Worm (Caenorhabditis elegans) whole organism, L2 larva: ENCODE results near the gene lgc-17.
A peak's percentile ranks its signal among the peaks of the same experiment; 100 is the strongest.

Experiments
- C34F6.9 ChIP-seq: fragments of 150-350 bp; optimal IDR thresholded peaks from 2 replicates; lab custom pipeline; 2014; ENCODE audit warnings: missing biosample characterization, missing genetic modification characterization
- F13H6.1 ChIP-seq: sonication (generic microtip); optimal IDR thresholded peaks from 2 replicates; lab custom pipeline; 2016; ENCODE audit warnings: missing genetic modification characterization, missing compliant biosample characterization
- R02D3.7 ChIP-seq: fragments of 150-350 bp; optimal IDR thresholded peaks from 2 replicates; lab custom pipeline; 2014; ENCODE audit warnings: missing biosample characterization, missing genetic modification characterization
- Y55F3AM.14 ChIP-seq: fragments of 200-800 bp; sonication (Bioruptor generic); optimal IDR thresholded peaks from 2 replicates; lab custom pipeline; 2018; ENCODE audit warnings: mild to moderate bottlenecking, missing genetic modification characterization, missing compliant biosample characterization
- ZK546.5 ChIP-seq: sonication (generic microtip); optimal IDR thresholded peaks from 2 replicates; lab custom pipeline; 2017; ENCODE audit warnings: missing biosample characterization, missing genetic modification characterization
- alr-1 ChIP-seq: fragments of 150-350 bp; optimal IDR thresholded peaks from 2 replicates; lab custom pipeline; 2014; ENCODE audit warnings: missing biosample characterization, missing genetic modification characterization
- ama-1 ChIP-seq: fragments of 150-350 bp; optimal IDR thresholded peaks from 2 replicates; lab custom pipeline; 2018; ENCODE audit warnings: inconsistent platforms
- blmp-1 ChIP-seq: sonication (generic microtip); optimal IDR thresholded peaks from 2 replicates; lab custom pipeline; 2017; ENCODE audit warnings: missing genetic modification characterization, mild to moderate bottlenecking, missing compliant biosample characterization, antibody characterized with exemption, moderate library complexity; ENCODE audit not compliant: insufficient read depth
- egl-27 ChIP-seq: sonication (generic microtip); optimal IDR thresholded peaks from 3 replicates; lab custom pipeline; 2017; ENCODE audit warnings: missing biosample characterization, missing genetic modification reagents, missing genetic modification characterization
- elt-1 ChIP-seq: fragments of 150-350 bp; optimal IDR thresholded peaks from 2 replicates; lab custom pipeline; 2014; ENCODE audit warnings: missing biosample characterization, missing genetic modification characterization
- elt-3 ChIP-seq: sonication (generic microtip); optimal IDR thresholded peaks from 2 replicates; lab custom pipeline; 2017; ENCODE audit warnings: missing biosample characterization, missing genetic modification characterization
- gmeb-1 ChIP-seq: fragments of 150-350 bp; optimal IDR thresholded peaks from 2 replicates; lab custom pipeline; 2014; ENCODE audit warnings: missing biosample characterization, missing genetic modification characterization
- lin-11 ChIP-seq: fragments of 150-350 bp; sonication (generic microtip); optimal IDR thresholded peaks from 2 replicates; lab custom pipeline; 2014; ENCODE audit warnings: missing biosample characterization, missing genetic modification characterization, inconsistent platforms, mixed read lengths
- lsy-2 ChIP-seq, 2 experiments: fragments of 150-350 bp in 1 of 2; sonication (generic microtip) in 1 of 2; optimal IDR thresholded peaks; 2 replicates each; lab custom pipeline; 2014 to 2017; ENCODE audit warnings: missing biosample characterization in 2 of 2, missing genetic modification characterization in 2 of 2
- mab-5 ChIP-seq: fragments of 150-350 bp; optimal IDR thresholded peaks from 2 replicates; lab custom pipeline; 2014; ENCODE audit warnings: missing biosample characterization, missing genetic modification characterization
- mbf-1 ChIP-seq: sonication (generic microtip); optimal IDR thresholded peaks from 2 replicates; lab custom pipeline; 2017; ENCODE audit warnings: missing biosample characterization, missing genetic modification characterization
- mdl-1 ChIP-seq, 2 experiments: fragments of 150-350 bp in 1 of 2; sonication (generic microtip) in 1 of 2; optimal IDR thresholded peaks; 2 replicates each; lab custom pipeline; 2017; ENCODE audit warnings: missing biosample characterization in 2 of 2, missing genetic modification characterization in 2 of 2
- nhr-10 ChIP-seq: sonication (generic microtip); optimal IDR thresholded peaks from 2 replicates; lab custom pipeline; 2017; ENCODE audit warnings: missing biosample characterization, missing genetic modification characterization
- nhr-129 ChIP-seq: fragments of 150-350 bp; optimal IDR thresholded peaks from 2 replicates; lab custom pipeline; 2014; ENCODE audit warnings: missing biosample characterization, missing genetic modification characterization
- nhr-237 ChIP-seq: fragments of 150-350 bp; optimal IDR thresholded peaks from 2 replicates; lab custom pipeline; 2014; ENCODE audit warnings: missing biosample characterization, missing genetic modification characterization
- nhr-25 ChIP-seq: fragments of 150-350 bp; sonication (generic microtip); optimal IDR thresholded peaks from 3 replicates; lab custom pipeline; 2014; ENCODE audit warnings: missing biosample characterization, missing genetic modification characterization
- nhr-6 ChIP-seq: fragments of 150-350 bp; optimal IDR thresholded peaks from 2 replicates; lab custom pipeline; 2014; ENCODE audit warnings: missing biosample characterization, missing genetic modification characterization
- nhr-77 ChIP-seq: fragments of 150-350 bp; optimal IDR thresholded peaks from 2 replicates; lab custom pipeline; 2014; ENCODE audit warnings: missing biosample characterization, missing genetic modification characterization
- sem-4 ChIP-seq: fragments of 150-350 bp; optimal IDR thresholded peaks from 2 replicates; lab custom pipeline; 2014; ENCODE audit warnings: missing biosample characterization, missing genetic modification reagents, missing genetic modification characterization
- skn-1 ChIP-seq: sonication (generic microtip); optimal IDR thresholded peaks from 2 replicates; lab custom pipeline; 2017; ENCODE audit warnings: missing biosample characterization, missing genetic modification characterization
- sma-9 ChIP-seq, 2 experiments: fragments of 150-350 bp in 1 of 2; sonication (generic microtip) in 1 of 2; optimal IDR thresholded peaks; 2 replicates each; lab custom pipeline; 2014 to 2016; ENCODE audit warnings: missing genetic modification characterization in 2 of 2, mild to moderate bottlenecking in 1 of 2, missing biosample characterization in 1 of 2, missing compliant biosample characterization in 1 of 2, missing genetic modification reagents in 1 of 2, moderate library complexity in 1 of 2
- unc-39 ChIP-seq: fragments of 150-350 bp; optimal IDR thresholded peaks from 2 replicates; lab custom pipeline; 2014; ENCODE audit warnings: missing biosample characterization, missing genetic modification characterization
- unc-55 ChIP-seq: fragments of 150-350 bp; sonication (generic microtip); optimal IDR thresholded peaks from 3 replicates; lab custom pipeline; 2014; ENCODE audit warnings: missing biosample characterization, missing genetic modification reagents, missing genetic modification characterization
- unc-62 ChIP-seq: fragments of 150-350 bp; optimal IDR thresholded peaks from 2 replicates; lab custom pipeline; 2014; ENCODE audit warnings: missing biosample characterization, missing genetic modification reagents, missing genetic modification characterization
- zag-1 ChIP-seq: fragments of 150-350 bp; optimal IDR thresholded peaks from 2 replicates; lab custom pipeline; 2014; ENCODE audit warnings: missing biosample characterization, missing genetic modification characterization
- ztf-1 ChIP-seq: fragments of 200-800 bp; sonication (Bioruptor generic); conservative IDR thresholded peaks from 2 replicates; pipeline ENCODE4 v1.3.6; 2022; ENCODE audit warnings: missing genetic modification characterization, missing compliant biosample characterization
- ztf-11 ChIP-seq: sonication (generic microtip); optimal IDR thresholded peaks from 2 replicates; lab custom pipeline; 2017; ENCODE audit warnings: missing biosample characterization, missing genetic modification characterization

The lgc-17 gene

ce11 chrX:12121285-12121684 is at the start of gene lgc-17:
TSS of gene lgc-17 (plus strand) at chrX:12121585.
- TF ChIP-seq ZK546.5: no peak
- no peak for TF ChIP-seq R02D3.7
- no peak for TF ChIP-seq nhr-6 (tag; lab: Kevin White, UChicago)
- no peak for TF ChIP-seq elt-3 (tag; lab: Kevin White, UChicago)
- no peak for TF ChIP-seq nhr-10 (tag; lab: Kevin White, UChicago)
- no peak for TF ChIP-seq ama-1 (lab: Kevin White, UChicago)
- no peak for TF ChIP-seq nhr-129 (tag; lab: Kevin White, UChicago)
- no peak for TF ChIP-seq blmp-1 (tag; lab: Kevin White, UChicago)
- no peak for TF ChIP-seq elt-1
- TF ChIP-seq unc-55 (GFP tag; lab: Kevin White, UChicago): no peak
- TF ChIP-seq lin-11 (tag; lab: Kevin White, UChicago): no peak
- TF ChIP-seq lsy-2 (tag; optimal IDR thresholded peaks at IDR 0.05; lab: Kevin White, UChicago): no peak
- no peak for TF ChIP-seq nhr-77 (tag; lab: Kevin White, UChicago)
- TF ChIP-seq Y55F3AM.14: no peak
- no peak for TF ChIP-seq ztf-1
- no peak for TF ChIP-seq ztf-11 (tag; lab: Kevin White, UChicago)
- no peak for TF ChIP-seq C34F6.9 (tag; lab: Kevin White, UChicago)
- TF ChIP-seq sem-4 (tag; lab: Kevin White, UChicago): no peak

ce11 chrX:12073764-12074163 is 47.6 kb upstream of the lgc-17 start, which contains the start of gene tmem-145:
TSS of gene tmem-145 (minus strand) at chrX:12073864.
- TF ChIP-seq nhr-237: no peak

- TF ChIP-seq mab-5 (tag; lab: Kevin White, UChicago): peak; percentile 14
- TF ChIP-seq zag-1: no peak
- TF ChIP-seq nhr-25 (tag; lab: Kevin White, UChicago): peak; percentile 69
- TF ChIP-seq elt-3 (tag; lab: Kevin White, UChicago): no peak
- TF ChIP-seq skn-1 (tag; lab: Kevin White, UChicago): no peak
- TF ChIP-seq blmp-1 (tag; lab: Kevin White, UChicago): peak; percentile 80
- peak; percentile 15 for TF ChIP-seq F13H6.1 (tag; lab: Kevin White, UChicago)
- no peak for TF ChIP-seq nhr-10 (tag; lab: Kevin White, UChicago)
- peak; percentile 58 for TF ChIP-seq sem-4 (tag; lab: Kevin White, UChicago)
- no peak for TF ChIP-seq unc-39 (tag; lab: Kevin White, UChicago)
- TF ChIP-seq unc-55 (GFP tag; lab: Kevin White, UChicago): peak; percentile 59
- peak; percentile 26 for TF ChIP-seq sma-9 (GFP tag; optimal IDR thresholded peaks at IDR 0.05; lab: Kevin White, UChicago)
- TF ChIP-seq sma-9 (tag; optimal IDR thresholded peaks at IDR 0.05; lab: Kevin White, UChicago): no peak
- peak; percentile 55 for TF ChIP-seq nhr-129 (tag; lab: Kevin White, UChicago)
Observed at ce11 chrX:12080581-12081162, 40.7 kb upstream of the lgc-17 start.

ce11 chrX:12081250-12081649 is 40.1 kb upstream of the lgc-17 start:
- TF ChIP-seq egl-27 (tag; lab: Kevin White, UChicago) (no peak), mdl-1 (tag; optimal IDR thresholded peaks at IDR 0.05; lab: Kevin White, UChicago) (no peak), elt-3 (tag; lab: Kevin White, UChicago) (no peak), nhr-237 (no peak), F13H6.1 (tag; lab: Kevin White, UChicago) (no peak)

- TF ChIP-seq R02D3.7 (no peak), zag-1 (no peak), gmeb-1 (no peak), mbf-1 (tag; lab: Kevin White, UChicago) (no peak), alr-1 (tag; lab: Kevin White, UChicago) (no peak), sem-4 (tag; lab: Kevin White, UChicago) (peak; percentile 15), nhr-237 (no peak), elt-3 (tag; lab: Kevin White, UChicago) (no peak), skn-1 (tag; lab: Kevin White, UChicago) (no peak), mdl-1 (tag; optimal IDR thresholded peaks at IDR 0.05; lab: Kevin White, UChicago) (no peak), unc-62 (no peak), unc-55 (GFP tag; lab: Kevin White, UChicago) (peak; percentile 12), elt-1 (no peak)
Observed at ce11 chrX:12082813-12083212, 38.6 kb upstream of the lgc-17 start.
